Fruit fly (Drosophila melanogaster) whole organism, larva: ENCODE measurements around the gene ase.

ENCODE experiments used
- noc ChIP-seq: fragments of 200-800 bp; sonication (Bioruptor generic); optimal IDR thresholded peaks from 3 replicates; lab custom pipeline; 2019; ENCODE audit warnings: missing biosample characterization, mild to moderate bottlenecking, missing genetic modification characterization, moderate library complexity

ase gene

dm6 chrX:460447-460846, at the start of gene ase:
Gene ase, plus strand, starts transcription at chrX:460747.
- TF ChIP-seq noc, result no peak

- TF ChIP-seq noc, result no peak
Observed at dm6 chrX:414352-414751, 46.2 kb upstream of the ase start.

dm6 chrX:423374-423773, 37.2 kb upstream of the ase start:
- TF ChIP-seq noc, result no peak

dm6 chrX:425524-425923, 35.0 kb upstream of the ase start:
- no peak for TF ChIP-seq noc

dm6 chrX:428192-428591, 32.4 kb upstream of the ase start:
- no peak for TF ChIP-seq noc

dm6 chrX:437404-437803, 23.1 kb upstream of the ase start, which contains the start of gene Pgcl:
Gene Pgcl, minus strand, starts transcription at chrX:437448.
- TF ChIP-seq noc, result no peak

- TF ChIP-seq noc, result no peak
Observed at dm6 chrX:441295-441694, 19.3 kb upstream of the ase start.

dm6 chrX:443981-444550, 16.5 kb upstream of the ase start:
- TF ChIP-seq noc, result no peak

dm6 chrX:446002-446401, 14.5 kb upstream of the ase start:
- TF ChIP-seq noc, result no peak

dm6 chrX:448270-448669, 12.3 kb upstream of the ase start:
- TF ChIP-seq noc, result no peak

dm6 chrX:448978-449377, 11.6 kb upstream of the ase start:
- no peak for TF ChIP-seq noc

- no peak for TF ChIP-seq noc
Observed at dm6 chrX:452716-453115, 7.8 kb upstream of the ase start.

dm6 chrX:456959-457358, 3.6 kb upstream of the ase start:
- no peak for TF ChIP-seq noc

- no peak for TF ChIP-seq noc
Observed at dm6 chrX:457803-458202, 2.7 kb upstream of the ase start.

- TF ChIP-seq noc, result no peak
Observed at dm6 chrX:463934-464333, 3.4 kb downstream of the ase start.

dm6 chrX:469235-469634, 8.7 kb downstream of the ase start, which contains the start of gene Cyp4g1:
Gene Cyp4g1, minus strand, starts transcription at chrX:469335.
- no peak for TF ChIP-seq noc

- no peak for TF ChIP-seq noc
Observed at dm6 chrX:470626-471025, 10.1 kb downstream of the ase start, which contains the start of gene CG32816. Gene CG32816, minus strand, starts transcription at chrX:470726.

- no peak for TF ChIP-seq noc
Observed at dm6 chrX:476230-477143, 15.9 kb downstream of the ase start, which contains the start of the genes ebo and CG13373. Gene ebo, minus strand, starts transcription at chrX:476579. Gene CG13373, plus strand, starts transcription at chrX:476984.
